Worm (Caenorhabditis elegans): ENCODE results near the gene F22B7.3.

F22B7.3 gene

DNA sequence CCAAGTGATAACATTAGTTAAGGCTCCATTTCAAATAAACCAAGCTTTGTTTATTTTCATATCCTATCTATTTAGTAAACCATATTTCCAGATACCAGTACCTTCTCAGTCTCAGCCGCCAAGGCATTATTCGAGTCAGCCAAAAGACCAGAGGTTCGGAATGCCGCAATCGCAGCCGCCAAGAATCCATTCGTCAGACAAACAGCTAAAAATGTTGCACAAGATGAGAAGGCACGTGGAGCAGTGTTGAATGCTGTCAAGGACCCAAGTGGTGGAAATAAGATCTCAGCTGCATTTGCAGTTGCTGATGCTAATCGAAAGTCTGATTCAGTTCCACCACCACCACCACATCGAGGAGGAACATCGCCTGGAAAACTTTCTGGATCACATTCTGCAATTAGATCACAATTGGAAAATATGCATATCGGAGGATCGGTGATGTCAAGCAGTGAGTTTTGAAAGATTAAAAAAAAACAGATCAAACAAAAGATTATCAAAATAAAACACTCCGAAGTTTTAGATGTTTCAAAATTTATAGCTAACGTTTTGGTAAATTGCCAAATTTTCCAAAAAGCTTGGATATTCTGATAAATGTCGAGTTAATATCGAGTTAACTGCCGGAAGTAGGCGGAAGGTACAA is 48.7 kb downstream of the F22B7.3 start:
- TF ChIP-seq nhr-90 (tag; optimal IDR thresholded peaks at IDR 0.05; ENCODE audit: poor library complexity) (no peak), fkh-10 (GFP tag; optimal IDR thresholded peaks at IDR 0.05) (no peak), lir-3 (tag; optimal IDR thresholded peaks at IDR 0.05; ENCODE audit: poor library complexity) (no peak), sox-4 (tag; optimal IDR thresholded peaks at IDR 0.05) (no peak), ztf-4 (tag; optimal IDR thresholded peaks at IDR 0.05) (no peak), ceh-63 (GFP tag; optimal IDR thresholded peaks at IDR 0.05) (no peak), Y116A8C.19 (tag; optimal IDR thresholded peaks at IDR 0.05; ENCODE audit: borderline replicate concordance) (no peak), ceh-88 (GFP tag; IDR thresholded peaks at IDR 0.05) (no peak), mdl-1 (tag; optimal IDR thresholded peaks at IDR 0.05) (no peak), tlp-1 (tag; optimal IDR thresholded peaks at IDR 0.05) (no peak)

Data from whole organism, L1 larva.